Fruit fly (Drosophila melanogaster): Measurements from ENCODE around the gene CG7386.

The CG7386 gene

dm6 chr3L:6218517-6219155 lies 29.1 kb downstream of the CG7386 start:
- TF ChIP-seq Sox15 (GFP tag; optimal IDR thresholded peaks at IDR 0.05) = no peak
- no peak for TF ChIP-seq CG11294 (GFP tag; IDR thresholded peaks at IDR 0.05)
- TF ChIP-seq CG15336 (GFP tag; IDR thresholded peaks at IDR 0.05) = peak; percentile 66; the same call in 1 of the 2 replicates
- no peak for TF ChIP-seq CG8632 (GFP tag; optimal IDR thresholded peaks at IDR 0.05)
- no peak for TF ChIP-seq Smox (GFP tag; optimal IDR thresholded peaks at IDR 0.05)
- TF ChIP-seq CG9139 (GFP tag; optimal IDR thresholded peaks at IDR 0.05) = peak; percentile 55
- peak; percentile 61 for TF ChIP-seq CG1621 (tag; optimal IDR thresholded peaks at IDR 0.05)
- peak; percentile 8 for TF ChIP-seq Sox102F (GFP tag; optimal IDR thresholded peaks at IDR 0.05)
- no peak for TF ChIP-seq Ets21C (GFP tag; optimal IDR thresholded peaks at IDR 0.05)
- no peak for TF ChIP-seq CG4318 (GFP tag; optimal IDR thresholded peaks at IDR 0.05)
- no peak for TF ChIP-seq CG11902 (GFP tag; optimal IDR thresholded peaks at IDR 0.05)
- TF ChIP-seq CG8319 (GFP tag; optimal IDR thresholded peaks at IDR 0.05) = no peak
- no peak for TF ChIP-seq Met (GFP tag; optimal IDR thresholded peaks at IDR 0.05)
- no peak for TF ChIP-seq OdsH (GFP tag; optimal IDR thresholded peaks at IDR 0.05)
- TF ChIP-seq CG16779 (tag; optimal IDR thresholded peaks at IDR 0.05) = peak; percentile 46
- TF ChIP-seq CG8119 (GFP tag; IDR thresholded peaks at IDR 0.05) = peak; percentile 49; the same call in 2 of the 3 replicates
- TF ChIP-seq dsx (GFP tag; optimal IDR thresholded peaks at IDR 0.05; ENCODE audit: poor library complexity, severe bottlenecking) = peak; percentile 14
- no peak for TF ChIP-seq fd59A (GFP tag; optimal IDR thresholded peaks at IDR 0.05)
- no peak for TF ChIP-seq Hr38 (GFP tag; optimal IDR thresholded peaks at IDR 0.05)
- TF ChIP-seq Ets96B (tag; optimal IDR thresholded peaks at IDR 0.05) = peak; percentile 21
- no peak for TF ChIP-seq svp (GFP tag)
- no peak for TF ChIP-seq CG10631 (GFP tag; optimal IDR thresholded peaks at IDR 0.05)
- TF ChIP-seq Blimp-1 (GFP tag; optimal IDR thresholded peaks at IDR 0.05) = no peak
- TF ChIP-seq esn (GFP tag; optimal IDR thresholded peaks at IDR 0.05) = no peak
- TF ChIP-seq CG11762 (GFP tag; optimal IDR thresholded peaks at IDR 0.05; ENCODE audit: insufficient read depth) = no peak
- no peak for TF ChIP-seq CG34406 (GFP tag; optimal IDR thresholded peaks at IDR 0.05)
- TF ChIP-seq acj6 (GFP tag; optimal IDR thresholded peaks at IDR 0.05) = no peak
- TF ChIP-seq CG7368 (GFP tag; optimal IDR thresholded peaks at IDR 0.05) = no peak
- TF ChIP-seq Eip75B (GFP tag; optimal IDR thresholded peaks at IDR 0.05) = peak; percentile 22
- no peak for TF ChIP-seq Hr39 (GFP tag; optimal IDR thresholded peaks at IDR 0.05)
- TF ChIP-seq topi (GFP tag; optimal IDR thresholded peaks at IDR 0.05) = no peak
- no peak for TF ChIP-seq vri (GFP tag; optimal IDR thresholded peaks at IDR 0.05)
- no peak for TF ChIP-seq pdm3 (GFP tag; optimal IDR thresholded peaks at IDR 0.05)
- TF ChIP-seq lz (GFP tag; optimal IDR thresholded peaks at IDR 0.05) = no peak
- peak; percentile 68 for TF ChIP-seq CG6854 (GFP tag; optimal IDR thresholded peaks at IDR 0.05)
- peak; percentile 45; the same call in 1 of the 3 replicates for TF ChIP-seq eg (GFP tag; IDR thresholded peaks at IDR 0.05)
- no peak for TF ChIP-seq fd85E (GFP tag; optimal IDR thresholded peaks at IDR 0.05)
- TF ChIP-seq CG31627 (GFP tag; optimal IDR thresholded peaks at IDR 0.05) = no peak
- peak; percentile 64 to 66 for TF ChIP-seq ss (GFP tag; optimal IDR thresholded peaks at IDR 0.05)
- no peak for TF ChIP-seq Eip93F (GFP tag; optimal IDR thresholded peaks at IDR 0.05)
- peak; percentile 45 for TF ChIP-seq CG6808 (GFP tag; optimal IDR thresholded peaks at IDR 0.05)
- peak; percentile 71; the same call in 2 of the 3 replicates for TF ChIP-seq CG6163 (GFP tag; IDR thresholded peaks at IDR 0.05)
- no peak for TF ChIP-seq CG3032 (tag; optimal IDR thresholded peaks at IDR 0.05)
- TF ChIP-seq fkh (GFP tag; optimal IDR thresholded peaks at IDR 0.05) = peak; percentile 81
- no peak for TF ChIP-seq Lpt (GFP tag; optimal IDR thresholded peaks at IDR 0.05)
- no peak for TF ChIP-seq achi (GFP tag; optimal IDR thresholded peaks at IDR 0.05)
- TF ChIP-seq Gug (GFP tag; IDR thresholded peaks at IDR 0.05) = no peak
- TF ChIP-seq CG3919 (GFP tag; optimal IDR thresholded peaks at IDR 0.05) = no peak
- TF ChIP-seq CG10669 (GFP tag; optimal IDR thresholded peaks at IDR 0.05) = peak; percentile 9
- peak; percentile 1 for TF ChIP-seq CG6276 (GFP tag; optimal IDR thresholded peaks at IDR 0.05)
- peak; percentile 50 for TF ChIP-seq net (GFP tag; optimal IDR thresholded peaks at IDR 0.05)
- TF ChIP-seq Sox14 (GFP tag; optimal IDR thresholded peaks at IDR 0.05) = no peak

Data from whole organism, prepupa.